Worm (Caenorhabditis elegans): ENCODE measurements around the gene T21C12.4.

DNA sequence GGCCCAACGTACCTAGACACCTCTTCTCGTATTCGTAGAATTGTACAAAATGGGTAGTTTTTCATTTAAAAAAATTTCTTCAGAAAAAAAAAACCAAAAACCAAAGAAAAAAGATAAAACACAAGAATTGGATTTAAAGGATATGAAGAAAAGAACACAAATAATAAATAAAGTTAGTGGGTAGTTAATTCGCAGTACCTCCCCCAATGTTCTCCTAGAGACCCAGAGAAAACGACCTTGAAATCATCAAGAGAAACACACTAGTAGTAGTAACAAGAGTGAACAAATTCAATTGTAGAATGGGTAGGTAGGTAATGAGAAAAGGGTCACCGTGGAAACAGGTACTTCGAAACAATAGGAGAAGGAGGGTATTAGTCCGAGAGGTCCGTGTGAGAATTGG, 20.0 kb upstream of the T21C12.4 start:
- TF ChIP-seq ama-1 (optimal IDR thresholded peaks at IDR 0.05) (no peak), flt-1 (GFP tag; IDR thresholded peaks at IDR 0.05) (no peak), sea-1 (GFP tag; conservative IDR thresholded peaks at IDR 0.05) (no peak), tbx-37 (GFP tag; conservative IDR thresholded peaks at IDR 0.05) (no peak), hmg-4 (GFP tag; optimal IDR thresholded peaks at IDR 0.05) (no peak), tra-4 (tag; optimal IDR thresholded peaks at IDR 0.05) (no peak), ceh-36 (tag; optimal IDR thresholded peaks at IDR 0.05) (no peak), pes-1 (GFP tag; IDR thresholded peaks at IDR 0.05) (no peak), ceh-13 (GFP tag; optimal IDR thresholded peaks at IDR 0.05) (no peak)

Measured in whole organism, early embryonic.